Fruit fly (Drosophila melanogaster) whole organism, embryonic: Measurements from ENCODE around the gene CG13044.

ENCODE experiments used
- CG7372 ChIP-seq: fragments of 200-800 bp; sonication (Bioruptor generic); IDR thresholded peaks from 2 replicates; pipeline ENCODE4 v1.3.6; 2022; ENCODE audit warnings: missing biosample characterization, missing genetic modification characterization
- crol ChIP-seq: fragments of 200-800 bp; sonication (Bioruptor generic); IDR thresholded peaks from 2 replicates; pipeline ENCODE4 v1.3.6; 2022; ENCODE audit warnings: missing biosample characterization, missing genetic modification characterization
- insv ChIP-seq, 2 experiments: fragments of 200-800 bp; sonication (Bioruptor generic); optimal IDR thresholded peaks; 3 replicates each; lab custom pipeline; 2016 to 2018; ENCODE audit warnings: missing biosample characterization in 2 of 2, missing genetic modification characterization in 2 of 2
- nmo ChIP-seq: fragments of 200-800 bp; sonication (Bioruptor generic); optimal IDR thresholded peaks from 2 replicates; lab custom pipeline; 2018; ENCODE audit warnings: missing biosample characterization, mild to moderate bottlenecking, missing genetic modification characterization, moderate library complexity

- TF ChIP-seq nmo (GFP tag; lab: Kevin White, UChicago) (no peak), CG7372 (GFP tag; lab: Robert Waterston, UW) (no peak), insv (GFP tag; optimal IDR thresholded peaks at IDR 0.05; lab: Kevin White, UChicago) (no peak), crol (GFP tag; lab: Robert Waterston, UW) (no peak)
Measured at dm6 chr3L:16319399-16319906, 16.5 kb upstream of the CG13044 start, which contains the start of the genes CG13041 and CG13060.
